Worm (Caenorhabditis elegans) whole organism, late embryonic: ENCODE data around the gene str-207.

ENCODE experiments used
- K02D7.2 ChIP-seq: sonication (generic microtip); optimal IDR thresholded peaks from 2 replicates; lab custom pipeline; 2017; ENCODE audit warnings: mild to moderate bottlenecking, missing genetic modification characterization, missing compliant biosample characterization
- K09A11.1 ChIP-seq: sonication (generic microtip); optimal IDR thresholded peaks from 2 replicates; lab custom pipeline; 2017; ENCODE audit warnings: antibody characterized with exemption, mild to moderate bottlenecking, missing genetic modification characterization, missing compliant biosample characterization; ENCODE audit not compliant: insufficient read depth
- ahr-1 ChIP-seq: sonication (generic microtip); optimal IDR thresholded peaks from 2 replicates; lab custom pipeline; 2016; ENCODE audit warnings: missing genetic modification characterization, missing compliant biosample characterization
- ceh-18 ChIP-seq: sonication (generic microtip); optimal IDR thresholded peaks from 2 replicates; lab custom pipeline; 2016; ENCODE audit warnings: missing genetic modification characterization, missing compliant biosample characterization
- ceh-2 ChIP-seq: sonication (generic microtip); optimal IDR thresholded peaks from 2 replicates; lab custom pipeline; 2016; ENCODE audit warnings: missing genotype, missing genetic modification characterization, missing compliant biosample characterization
- ceh-22 ChIP-seq: sonication (generic microtip); optimal IDR thresholded peaks from 2 replicates; lab custom pipeline; 2017; ENCODE audit warnings: missing biosample characterization, missing genetic modification characterization
- ceh-24 ChIP-seq: sonication (generic microtip); optimal IDR thresholded peaks from 2 replicates; lab custom pipeline; 2016; ENCODE audit warnings: mild to moderate bottlenecking, missing genetic modification characterization, missing compliant biosample characterization
- ceh-34 ChIP-seq: sonication (generic microtip); optimal IDR thresholded peaks from 2 replicates; lab custom pipeline; 2016; ENCODE audit warnings: mild to moderate bottlenecking, missing genetic modification characterization, missing compliant biosample characterization
- ceh-48 ChIP-seq: sonication (generic microtip); optimal IDR thresholded peaks from 2 replicates; lab custom pipeline; 2016; ENCODE audit warnings: missing genetic modification characterization, inconsistent platforms, missing compliant biosample characterization
- ceh-6 ChIP-seq: fragments of 200-800 bp; sonication (Bioruptor generic); optimal IDR thresholded peaks from 2 replicates; lab custom pipeline; 2018; ENCODE audit warnings: mild to moderate bottlenecking, missing genetic modification characterization, missing compliant biosample characterization
- dmd-4 ChIP-seq: sonication (generic microtip); optimal IDR thresholded peaks from 2 replicates; lab custom pipeline; 2016; ENCODE audit warnings: borderline replicate concordance, missing genetic modification characterization, missing compliant biosample characterization
- ets-4 ChIP-seq: sonication (generic microtip); optimal IDR thresholded peaks from 2 replicates; lab custom pipeline; 2016; ENCODE audit warnings: missing genetic modification characterization, missing compliant biosample characterization
- fkh-6 ChIP-seq: sonication (generic microtip); optimal IDR thresholded peaks from 2 replicates; lab custom pipeline; 2016; ENCODE audit warnings: missing genetic modification characterization, missing compliant biosample characterization
- gmeb-2 ChIP-seq: sonication (generic microtip); optimal IDR thresholded peaks from 2 replicates; lab custom pipeline; 2016; ENCODE audit warnings: missing genetic modification characterization, inconsistent platforms, missing compliant biosample characterization
- hlh-15 ChIP-seq: sonication (generic microtip); optimal IDR thresholded peaks from 2 replicates; lab custom pipeline; 2016; ENCODE audit warnings: missing genetic modification characterization, missing compliant biosample characterization
- hlh-6 ChIP-seq: sonication (generic microtip); optimal IDR thresholded peaks from 2 replicates; lab custom pipeline; 2016; ENCODE audit warnings: missing genotype, missing genetic modification characterization, missing compliant biosample characterization
- hlh-8 ChIP-seq: sonication (generic microtip); optimal IDR thresholded peaks from 2 replicates; lab custom pipeline; 2016; ENCODE audit warnings: missing genotype, missing genetic modification characterization, missing compliant biosample characterization
- lim-6 ChIP-seq: sonication (generic microtip); optimal IDR thresholded peaks from 2 replicates; lab custom pipeline; 2016; ENCODE audit warnings: missing genetic modification characterization, missing compliant biosample characterization
- mec-3 ChIP-seq: sonication (generic microtip); optimal IDR thresholded peaks from 2 replicates; lab custom pipeline; 2016; ENCODE audit warnings: borderline replicate concordance, missing genetic modification characterization, missing compliant biosample characterization
- nhr-11 ChIP-seq: fragments of 150-350 bp; optimal IDR thresholded peaks from 2 replicates; lab custom pipeline; 2014; ENCODE audit warnings: missing biosample characterization, missing genetic modification characterization
- npax-4 ChIP-seq: sonication (generic microtip); optimal IDR thresholded peaks from 2 replicates; lab custom pipeline; 2016; ENCODE audit warnings: missing genetic modification characterization, missing compliant biosample characterization
- odd-2 ChIP-seq: sonication (generic microtip); optimal IDR thresholded peaks from 2 replicates; lab custom pipeline; 2017; ENCODE audit warnings: antibody characterized with exemption, mild to moderate bottlenecking, missing genetic modification characterization, missing compliant biosample characterization
- pag-3 ChIP-seq: sonication (generic microtip); optimal IDR thresholded peaks from 2 replicates; lab custom pipeline; 2016; ENCODE audit warnings: missing compliant biosample characterization, missing genetic modification characterization, borderline replicate concordance
- pat-9 ChIP-seq: fragments of 200-800 bp; sonication (Bioruptor generic); optimal IDR thresholded peaks from 2 replicates; lab custom pipeline; 2018; ENCODE audit warnings: mild to moderate bottlenecking, missing genetic modification characterization, moderate library complexity, missing compliant biosample characterization
- pax-1 ChIP-seq: fragments of 150-350 bp; optimal IDR thresholded peaks from 2 replicates; lab custom pipeline; 2014; ENCODE audit warnings: missing biosample characterization, missing genetic modification characterization
- pha-2 ChIP-seq: sonication (generic microtip); optimal IDR thresholded peaks from 2 replicates; lab custom pipeline; 2017; ENCODE audit warnings: mild to moderate bottlenecking, missing genetic modification characterization, missing compliant biosample characterization
- pqm-1 ChIP-seq: sonication (generic microtip); optimal IDR thresholded peaks from 2 replicates; lab custom pipeline; 2016; ENCODE audit warnings: missing genetic modification characterization, missing compliant biosample characterization
- pros-1 ChIP-seq: fragments of 150-350 bp; optimal IDR thresholded peaks from 2 replicates; lab custom pipeline; 2014; ENCODE audit warnings: missing biosample characterization, missing genetic modification reagents, missing genetic modification characterization
- ref-2 ChIP-seq: sonication (generic microtip); optimal IDR thresholded peaks from 2 replicates; lab custom pipeline; 2016; ENCODE audit warnings: missing genetic modification characterization, missing compliant biosample characterization
- sdc-2 ChIP-seq: sonication (generic microtip); optimal IDR thresholded peaks from 2 replicates; lab custom pipeline; 2016; ENCODE audit warnings: missing genotype, missing genetic modification characterization, missing compliant biosample characterization
- sox-4 ChIP-seq: sonication (generic microtip); optimal IDR thresholded peaks from 2 replicates; lab custom pipeline; 2017; ENCODE audit warnings: mild to moderate bottlenecking, missing genetic modification characterization, inconsistent platforms, missing compliant biosample characterization
- syd-9 ChIP-seq: sonication (generic microtip); optimal IDR thresholded peaks from 2 replicates; lab custom pipeline; 2016; ENCODE audit warnings: mild to moderate bottlenecking, missing genetic modification characterization, moderate library complexity, missing compliant biosample characterization
- tbx-2 ChIP-seq: sonication (generic microtip); optimal IDR thresholded peaks from 2 replicates; lab custom pipeline; 2016; ENCODE audit warnings: missing genetic modification characterization, missing compliant biosample characterization
- ttx-3 ChIP-seq: sonication (generic microtip); optimal IDR thresholded peaks from 2 replicates; lab custom pipeline; 2016; ENCODE audit warnings: missing genetic modification reagents, missing genetic modification characterization, missing compliant biosample characterization
- zip-5 ChIP-seq: sonication (generic microtip); optimal IDR thresholded peaks from 2 replicates; lab custom pipeline; 2016; ENCODE audit warnings: missing genetic modification characterization, missing compliant biosample characterization
- ztf-16 ChIP-seq: sonication (generic microtip); optimal IDR thresholded peaks from 2 replicates; lab custom pipeline; 2017; ENCODE audit warnings: missing genetic modification characterization, missing compliant biosample characterization

str-207 gene

DNA sequence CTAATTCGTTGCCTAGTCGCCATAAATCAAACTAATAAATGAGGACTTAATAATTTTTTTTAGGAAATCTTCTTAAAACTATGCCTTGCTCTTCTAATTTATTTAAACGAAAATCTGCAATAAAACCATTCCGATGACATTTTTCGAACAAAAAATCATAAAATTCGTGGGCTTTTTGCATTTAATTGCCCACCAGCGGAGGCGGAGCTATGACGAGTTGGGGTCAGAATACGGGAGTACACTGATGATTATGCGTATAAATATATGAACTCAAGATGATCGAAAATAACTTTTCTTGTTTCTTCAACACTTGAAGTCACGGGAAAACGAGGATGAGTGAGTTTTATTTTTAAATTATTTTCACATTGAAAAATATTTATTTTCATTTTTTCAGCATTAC lies 17.1 kb upstream of the str-207 start, which contains the start of gene catp-2:
TSS of gene catp-2 (plus strand) at position 301 of the 400 bp plus-strand sequence.
- TF ChIP-seq sox-4, result no peak
- TF ChIP-seq npax-4, result no peak

DNA sequence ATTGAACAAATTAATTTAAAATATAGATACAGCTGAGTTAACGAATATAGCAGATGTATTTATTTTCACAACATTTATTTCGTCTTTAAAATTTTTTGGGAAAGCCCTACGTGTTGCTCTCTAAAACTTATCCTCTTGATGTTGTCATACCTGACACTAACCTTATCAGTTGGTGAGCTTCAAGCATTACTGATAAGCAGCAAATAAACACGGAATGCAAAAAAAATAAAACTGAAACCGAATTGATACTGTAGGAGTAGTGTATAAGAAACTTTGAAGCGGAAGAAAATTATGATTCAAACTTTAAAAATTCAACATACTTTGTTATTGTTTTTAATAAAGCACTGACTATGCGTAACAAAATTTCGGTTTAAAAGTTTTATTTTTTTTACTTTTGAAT lies 16.4 kb upstream of the str-207 start:
- TF ChIP-seq lim-6 (tag; lab: Kevin White, UChicago) (no peak), ets-4 (tag; lab: Kevin White, UChicago) (no peak), ceh-22 (tag; lab: Kevin White, UChicago) (no peak), hlh-15 (no peak), ref-2 (tag; lab: Kevin White, UChicago) (no peak), ttx-3 (no peak), pat-9 (no peak), ceh-6 (no peak), ceh-2 (tag; lab: Kevin White, UChicago) (no peak), syd-9 (tag; lab: Kevin White, UChicago) (no peak), K09A11.1 (tag; lab: Kevin White, UChicago) (no peak), tbx-2 (no peak), odd-2 (tag; lab: Kevin White, UChicago) (no peak), hlh-6 (tag; lab: Kevin White, UChicago) (no peak), ztf-16 (tag; lab: Kevin White, UChicago) (no peak), pha-2 (tag; lab: Kevin White, UChicago) (no peak)

DNA sequence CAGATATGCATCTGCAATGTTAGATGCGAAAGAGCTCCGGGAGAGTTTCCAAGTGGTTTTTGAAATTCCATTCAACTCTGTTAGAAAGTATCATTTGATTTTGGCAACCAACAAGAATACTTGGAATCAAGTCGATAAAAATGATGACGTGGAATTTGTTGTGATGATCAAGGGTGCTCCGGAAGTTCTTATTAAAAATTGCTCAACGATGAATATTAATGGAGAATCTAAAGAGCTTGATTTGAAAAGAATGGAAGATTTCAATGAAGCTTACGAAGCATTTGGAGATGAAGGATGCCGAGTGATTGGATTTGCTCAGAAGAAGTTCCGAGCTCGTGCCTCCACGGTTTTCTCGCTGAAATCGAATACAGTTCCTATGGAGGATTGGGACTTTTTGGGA lies 14.2 kb upstream of the str-207 start:
- no peak for TF ChIP-seq ceh-22 (tag; lab: Kevin White, UChicago)
- TF ChIP-seq, all 69 proteins: peak for 0

DNA sequence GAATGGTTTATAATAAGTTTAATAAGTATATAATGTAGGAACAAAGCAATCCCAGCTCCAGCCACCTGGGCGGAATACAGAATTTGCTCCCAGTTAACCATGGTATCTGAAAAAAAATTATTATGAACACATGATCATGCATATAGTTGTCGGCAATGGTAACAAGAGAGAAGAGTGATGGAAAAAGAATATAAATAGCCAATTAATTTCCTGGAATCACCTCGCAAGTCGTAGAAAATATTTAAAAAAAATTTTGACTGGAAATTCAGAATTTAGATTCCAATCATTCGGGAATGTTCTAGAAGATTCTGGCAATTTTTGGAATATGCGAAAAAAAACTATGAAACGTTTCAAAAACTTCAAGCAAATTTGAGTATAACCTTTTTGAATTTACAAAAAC lies 7.3 kb upstream of the str-207 start, which contains the start of gene str-211:
TSS of gene str-211 (minus strand) at position 101 of the 400 bp plus-strand sequence.
- TF ChIP-seq nhr-11 (tag; lab: Kevin White, UChicago) (no peak), gmeb-2 (tag; lab: Kevin White, UChicago) (no peak), ceh-22 (tag; lab: Kevin White, UChicago) (no peak), sdc-2 (tag; lab: Kevin White, UChicago) (no peak), zip-5 (tag; lab: Kevin White, UChicago) (no peak), mec-3 (tag; lab: Kevin White, UChicago) (no peak)

DNA sequence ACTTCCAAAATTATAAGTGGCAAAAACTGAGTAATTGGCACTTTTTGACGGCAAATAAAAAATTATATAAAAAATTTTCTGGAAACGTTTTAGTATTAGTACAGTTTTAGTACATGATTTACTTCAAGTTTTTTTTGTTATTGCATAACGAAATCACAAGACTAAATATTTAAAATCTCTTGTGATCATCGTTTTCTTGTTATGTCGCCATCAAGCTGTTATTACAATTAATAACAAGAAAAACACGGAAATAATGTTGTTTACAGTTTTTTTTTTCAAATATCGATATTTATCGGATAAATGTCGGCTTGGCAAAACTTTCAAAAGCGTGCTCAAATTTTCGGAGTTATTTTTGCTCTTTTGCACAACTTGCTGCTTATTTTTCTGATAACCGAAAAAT lies 2.9 kb upstream of the str-207 start, which contains the start of gene str-209:
TSS of gene str-209 (plus strand) at position 301 of the 400 bp plus-strand sequence.
- TF ChIP-seq pqm-1 (tag; lab: Kevin White, UChicago) (no peak), K02D7.2 (tag; lab: Kevin White, UChicago) (no peak), ceh-24 (tag; lab: Kevin White, UChicago) (no peak), ceh-48 (tag; lab: Kevin White, UChicago) (no peak), ceh-6 (no peak), ahr-1 (tag; lab: Kevin White, UChicago) (no peak), hlh-6 (tag; lab: Kevin White, UChicago) (no peak), ceh-34 (tag; lab: Kevin White, UChicago) (no peak), ets-4 (tag; lab: Kevin White, UChicago) (no peak), ztf-16 (tag; lab: Kevin White, UChicago) (no peak), pag-3 (tag; lab: Kevin White, UChicago) (no peak)

DNA sequence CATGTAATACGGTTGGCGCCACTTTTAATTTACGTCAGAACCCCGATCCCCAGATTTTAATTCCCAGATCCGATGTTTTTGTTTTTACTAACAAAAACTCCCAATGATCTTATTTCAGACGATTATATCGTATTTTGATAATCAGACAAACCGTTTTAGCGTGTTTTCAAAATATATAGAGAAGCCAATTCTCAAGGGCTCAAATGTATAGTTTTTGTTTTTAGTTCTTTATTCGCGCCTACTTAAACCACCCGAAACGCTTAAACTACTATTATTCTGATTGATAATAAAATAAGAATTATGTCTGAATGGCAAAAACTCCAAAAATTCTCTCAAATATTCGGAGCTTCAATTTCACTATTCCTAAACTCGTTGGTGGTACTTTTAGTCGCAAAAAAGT lies 5.0 kb downstream of the str-207 start, which contains the start of gene str-208:
TSS of gene str-208 (plus strand) at position 301 of the 400 bp plus-strand sequence.
- TF ChIP-seq ahr-1 (tag; lab: Kevin White, UChicago), result no peak

DNA sequence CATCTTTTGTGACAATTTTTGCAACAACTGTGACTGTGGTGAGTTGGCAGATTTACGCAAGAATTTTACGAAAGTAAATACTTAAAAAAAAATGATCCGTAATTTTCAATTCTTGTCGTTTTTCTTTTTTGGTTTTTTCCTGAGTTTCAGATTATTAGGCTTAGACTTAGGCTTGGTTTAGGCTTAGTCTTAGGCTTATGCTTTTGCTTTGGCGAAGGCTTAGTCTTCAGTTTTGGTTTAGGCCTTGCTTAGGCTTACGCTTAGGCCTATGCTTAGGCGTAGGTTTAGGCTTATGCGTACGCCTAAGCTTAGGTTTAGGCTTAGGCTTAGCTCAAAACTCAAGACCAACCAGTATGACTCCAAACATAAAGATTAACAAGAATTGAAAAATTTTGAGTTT lies 6.1 kb downstream of the str-207 start:
- TF ChIP-seq dmd-4 (tag; lab: Kevin White, UChicago), result no peak
- TF ChIP-seq ref-2 (tag; lab: Kevin White, UChicago), result no peak
- no peak for TF ChIP-seq ceh-18
- TF ChIP-seq hlh-8 (tag; lab: Kevin White, UChicago), result no peak
- no peak for TF ChIP-seq hlh-15
- TF ChIP-seq fkh-6 (tag; lab: Kevin White, UChicago), result no peak
- no peak for TF ChIP-seq pax-1 (tag; lab: Kevin White, UChicago)
- TF ChIP-seq pqm-1 (tag; lab: Kevin White, UChicago), result no peak
- no peak for TF ChIP-seq pros-1 (tag; lab: Kevin White, UChicago)
- TF ChIP-seq ahr-1 (tag; lab: Kevin White, UChicago), result no peak
- TF ChIP-seq K02D7.2 (tag; lab: Kevin White, UChicago), result no peak
- TF ChIP-seq, all 69 proteins: peak for 0
